Worm (Caenorhabditis elegans): ENCODE data around the gene F22F1.3.

DNA sequence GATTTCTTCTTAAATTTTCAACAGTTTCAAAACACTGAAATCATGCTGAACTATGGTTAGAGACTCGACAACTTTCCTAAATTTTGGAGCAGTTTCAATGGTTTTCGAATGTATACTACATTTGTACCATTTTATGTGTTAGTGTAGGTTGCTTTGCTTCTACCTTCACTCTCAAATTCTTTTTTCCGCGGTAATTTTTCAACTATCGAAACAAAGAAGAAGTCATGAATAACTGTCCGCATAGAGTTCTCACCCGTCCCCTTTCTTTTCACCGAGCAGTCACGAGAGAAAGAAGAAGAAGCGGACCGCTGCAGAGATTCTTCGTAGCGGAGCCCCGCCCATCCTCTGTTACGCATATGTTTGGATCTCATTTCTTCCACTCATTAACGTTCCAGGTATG, 46.7 kb downstream of the F22F1.3 start, which contains the start of gene hlh-8:
- TF ChIP-seq ama-1 (optimal IDR thresholded peaks at IDR 0.05) (no peak), nhr-11 (tag; optimal IDR thresholded peaks at IDR 0.05) (no peak), ceh-82 (tag; optimal IDR thresholded peaks at IDR 0.05) (no peak), lsy-12 (tag; optimal IDR thresholded peaks at IDR 0.05) (no peak), nhr-76 (tag; optimal IDR thresholded peaks at IDR 0.05) (no peak), zag-1 (tag; optimal IDR thresholded peaks at IDR 0.05) (no peak), ZK546.5 (tag; optimal IDR thresholded peaks at IDR 0.05) (no peak), R02D3.7 (tag; optimal IDR thresholded peaks at IDR 0.05) (no peak), nhr-67 (tag; optimal IDR thresholded peaks at IDR 0.05) (no peak), ceh-28 (tag; optimal IDR thresholded peaks at IDR 0.05) (no peak)
